Worm (Caenorhabditis elegans) whole organism, L1 larva: ENCODE results near the gene B0563.8.

ENCODE experiments used
- C34B4.2 ChIP-seq: sonication (generic microtip); optimal IDR thresholded peaks from 2 replicates; lab custom pipeline; 2017; ENCODE audit warnings: mild to moderate bottlenecking, missing genetic modification characterization, missing compliant biosample characterization
- ceh-88 ChIP-seq: fragments of 200-800 bp; sonication (Bioruptor generic); IDR thresholded peaks from 2 replicates; pipeline ENCODE4 v1.3.6; 2022; ENCODE audit warnings: missing genetic modification characterization, missing compliant biosample characterization
- dpl-1 ChIP-seq, 3 experiments: fragments of 150-350 bp in 2 of 3; sonication (generic microtip) in 1 of 3; optimal IDR thresholded peaks; 2 replicates each; lab custom pipeline; 2014 to 2017; ENCODE audit warnings: missing biosample characterization in 3 of 3, missing genetic modification characterization in 3 of 3, missing genetic modification reagents in 3 of 3
- efl-1 ChIP-seq, 4 experiments: fragments of 150-350 bp; optimal IDR thresholded peaks in 3 of 4; peaks in 1 of 4; 1 replicate in 1 of 4; 2 replicates in 3 of 4; lab custom pipeline; 2014; ENCODE audit warnings: missing biosample characterization in 2 of 4, missing genetic modification characterization in 2 of 4, missing genetic modification reagents in 2 of 4
- elt-2 ChIP-seq: sonication (generic microtip); optimal IDR thresholded peaks from 2 replicates; lab custom pipeline; 2016; ENCODE audit warnings: missing genetic modification characterization, mild to moderate bottlenecking, inconsistent platforms, missing compliant biosample characterization, missing genetic modification reagents
- fkh-4 ChIP-seq: sonication (generic microtip); optimal IDR thresholded peaks from 2 replicates; lab custom pipeline; 2016; ENCODE audit warnings: missing compliant biosample characterization, missing genetic modification characterization, borderline replicate concordance
- hlh-17 ChIP-seq: fragments of 200-800 bp; sonication (Bioruptor generic); optimal IDR thresholded peaks from 2 replicates; lab custom pipeline; 2018; ENCODE audit warnings: missing genetic modification characterization, mild to moderate bottlenecking, missing compliant biosample characterization, moderate library complexity, borderline replicate concordance
- isw-1 ChIP-seq: fragments of 200-800 bp; sonication (Bioruptor generic); IDR thresholded peaks from 2 replicates; pipeline ENCODE4 v1.3.6; 2022; ENCODE audit warnings: missing genetic modification characterization, missing compliant biosample characterization
- jun-1 ChIP-seq: fragments of 150-350 bp; optimal IDR thresholded peaks from 2 replicates; lab custom pipeline; 2014; ENCODE audit warnings: missing biosample characterization, missing genetic modification reagents, missing genetic modification characterization
- mab-9 ChIP-seq: fragments of 200-800 bp; sonication (Bioruptor generic); IDR thresholded peaks from 2 replicates; pipeline ENCODE4 v1.3.6; 2022; ENCODE audit warnings: missing genetic modification reagents, missing genetic modification characterization, missing compliant biosample characterization
- mef-2 ChIP-seq: fragments of 150-350 bp; optimal IDR thresholded peaks from 2 replicates; lab custom pipeline; 2014; ENCODE audit warnings: missing biosample characterization, missing genetic modification characterization
- nhr-12 ChIP-seq: sonication (generic microtip); optimal IDR thresholded peaks from 2 replicates; lab custom pipeline; 2017; ENCODE audit warnings: missing biosample characterization, missing genetic modification characterization
- nhr-19 ChIP-seq: fragments of 200-800 bp; sonication (Bioruptor generic); conservative IDR thresholded peaks from 2 replicates; pipeline ENCODE4 v1.3.6; 2022; ENCODE audit warnings: missing genetic modification characterization, missing compliant biosample characterization
- nhr-20 ChIP-seq: sonication (generic microtip); optimal IDR thresholded peaks from 2 replicates; lab custom pipeline; 2016; ENCODE audit warnings: mild to moderate bottlenecking, missing genetic modification characterization, missing compliant biosample characterization
- nhr-71 ChIP-seq: sonication (generic microtip); optimal IDR thresholded peaks from 2 replicates; lab custom pipeline; 2016; ENCODE audit warnings: mild to moderate bottlenecking, missing genetic modification characterization, moderate library complexity, missing compliant biosample characterization
- nhr-76 ChIP-seq: sonication (generic microtip); optimal IDR thresholded peaks from 2 replicates; lab custom pipeline; 2017; ENCODE audit warnings: missing biosample characterization, missing genetic modification characterization
- sox-4 ChIP-seq: sonication (generic microtip); optimal IDR thresholded peaks from 2 replicates; lab custom pipeline; 2016; ENCODE audit warnings: missing genetic modification characterization, missing compliant biosample characterization
- sptf-1 ChIP-seq: fragments of 150-350 bp; optimal IDR thresholded peaks from 2 replicates; lab custom pipeline; 2014; ENCODE audit warnings: missing biosample characterization, missing genetic modification characterization
- sup-37 ChIP-seq: fragments of 200-800 bp; sonication (Bioruptor generic); optimal IDR thresholded peaks from 2 replicates; lab custom pipeline; 2018; ENCODE audit warnings: mild to moderate bottlenecking, missing genetic modification characterization, missing compliant biosample characterization
- swsn-7 ChIP-seq: sonication (generic microtip); optimal IDR thresholded peaks from 2 replicates; lab custom pipeline; 2016; ENCODE audit warnings: missing genetic modification characterization, missing compliant biosample characterization
- unc-62 ChIP-seq: fragments of 150-350 bp; optimal IDR thresholded peaks from 2 replicates; lab custom pipeline; 2014; ENCODE audit warnings: missing biosample characterization, missing genetic modification reagents, missing genetic modification characterization
- unc-98 ChIP-seq: fragments of 200-800 bp; sonication (Bioruptor generic); IDR thresholded peaks from 2 replicates; pipeline ENCODE4 v1.3.6; 2022; ENCODE audit warnings: missing genetic modification characterization, missing compliant biosample characterization
- xbp-1 ChIP-seq: sonication (generic microtip); optimal IDR thresholded peaks from 2 replicates; lab custom pipeline; 2016; ENCODE audit warnings: missing genetic modification characterization, missing compliant biosample characterization

Gene B0563.8

DNA sequence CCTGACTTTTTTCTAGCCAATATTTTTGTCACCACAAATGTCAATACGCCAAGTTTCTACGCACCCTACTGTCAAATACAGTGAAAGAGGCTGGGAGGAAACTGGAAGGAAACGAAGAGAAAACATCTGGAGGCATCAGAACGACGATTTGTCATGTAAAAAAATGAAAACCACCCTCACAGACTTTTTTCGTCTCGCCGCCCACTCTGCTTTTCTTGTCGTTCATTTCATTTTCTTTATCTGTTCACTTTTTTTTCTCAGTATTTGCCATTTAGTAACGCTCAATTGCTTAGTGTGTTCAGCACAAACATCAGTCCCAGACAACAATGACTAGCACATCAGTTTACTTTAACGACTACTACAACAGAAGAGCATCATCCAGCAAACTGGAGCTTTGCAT, 28.5 kb downstream of the B0563.8 start, which contains the start of gene B0563.5:
B0563.5 (plus strand) TSS at position 301 of the 400 bp plus-strand sequence.
- no peak for TF ChIP-seq unc-98 (GFP tag; lab: Robert Waterston, UW)
- no peak for TF ChIP-seq efl-1 (optimal IDR thresholded peaks at IDR 0.05; lab: Kevin White, UChicago)
- TF ChIP-seq efl-1 (GFP tag; optimal IDR thresholded peaks at IDR 0.05 in 1 of 2; lab: Kevin White, UChicago), result no peak
- TF ChIP-seq xbp-1 (tag; lab: Kevin White, UChicago), result no peak
- no peak for TF ChIP-seq nhr-71 (tag; lab: Kevin White, UChicago)
- TF ChIP-seq mef-2 (tag; lab: Kevin White, UChicago), result no peak
- no peak for TF ChIP-seq ceh-88 (GFP tag; lab: Robert Waterston, UW)
- no peak for TF ChIP-seq isw-1 (GFP tag; lab: Robert Waterston, UW)
- TF ChIP-seq hlh-17 (GFP tag; lab: Kevin White, UChicago), result no peak
- no peak for TF ChIP-seq sup-37
- no peak for TF ChIP-seq sptf-1 (tag; lab: Kevin White, UChicago)
- no peak for TF ChIP-seq nhr-20 (tag; lab: Kevin White, UChicago)
- no peak for TF ChIP-seq elt-2 (tag; lab: Kevin White, UChicago)
- TF ChIP-seq sox-4 (tag; lab: Kevin White, UChicago), result no peak
- no peak for TF ChIP-seq unc-62 (GFP tag; lab: Kevin White, UChicago)
- TF ChIP-seq fkh-4 (tag; lab: Kevin White, UChicago), result no peak
- TF ChIP-seq C34B4.2 (tag; lab: Kevin White, UChicago), result no peak
- no peak for TF ChIP-seq swsn-7 (tag; lab: Kevin White, UChicago)
- no peak for TF ChIP-seq dpl-1 (GFP tag; optimal IDR thresholded peaks at IDR 0.05; lab: Kevin White, UChicago)

ce11 chrX:9137402-9137801, 36.9 kb downstream of the B0563.8 start, which contains the start of gene B0563.6:
Gene B0563.6, plus strand, starts transcription at chrX:9137702.
- TF ChIP-seq nhr-12 (tag; lab: Kevin White, UChicago) (no peak), mab-9 (GFP tag; lab: Robert Waterston, UW) (no peak), jun-1 (tag; lab: Kevin White, UChicago) (no peak), nhr-19 (no peak), nhr-76 (no peak)
- TF ChIP-seq, all 84 proteins: peak for 0
